Fruit fly (Drosophila melanogaster): Measurements from ENCODE around the gene PH4alphaNE2.

DNA sequence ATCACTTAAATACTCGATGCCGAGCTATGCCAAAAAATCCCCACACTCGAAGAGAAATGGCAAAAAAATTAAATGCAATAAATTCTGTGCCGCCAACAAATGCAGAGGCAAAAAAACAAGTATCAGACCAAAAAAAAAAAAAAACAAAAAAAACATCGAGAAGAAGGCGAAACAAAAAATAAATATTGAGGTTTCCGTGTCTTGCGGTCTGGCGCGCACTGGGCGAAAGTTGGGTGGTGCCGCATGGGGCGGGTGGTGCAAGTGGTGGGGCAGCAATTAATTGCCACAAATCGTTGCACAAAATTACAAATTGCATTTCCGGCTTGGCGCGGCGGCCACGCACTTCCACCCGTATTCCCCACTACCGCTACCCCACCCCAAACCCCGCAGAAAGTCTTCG, 22.4 kb upstream of the PH4alphaNE2 start:
- TF ChIP-seq toe (GFP tag; optimal IDR thresholded peaks at IDR 0.05) (no peak), CG5204 (GFP tag; optimal IDR thresholded peaks at IDR 0.05) (no peak)
